Worm (Caenorhabditis elegans) whole organism, L4 larva: ENCODE data around the gene acc-3.

Experiments used
- F10B5.3 ChIP-seq: sonication (generic microtip); optimal IDR thresholded peaks from 2 replicates; lab custom pipeline; 2016; ENCODE audit warnings: mild to moderate bottlenecking, missing genetic modification characterization, missing compliant biosample characterization
- F26F4.8 ChIP-seq: fragments of 200-800 bp; sonication (Bioruptor generic); conservative IDR thresholded peaks from 2 replicates; pipeline ENCODE4 v1.3.6; 2022; ENCODE audit warnings: missing genetic modification characterization, missing compliant biosample characterization
- F37D6.2 ChIP-seq: sonication (generic microtip); optimal IDR thresholded peaks from 2 replicates; lab custom pipeline; 2016; ENCODE audit warnings: mild to moderate bottlenecking, missing genetic modification characterization, missing compliant biosample characterization
- F44E2.7 ChIP-seq: fragments of 200-800 bp; sonication (Bioruptor generic); IDR thresholded peaks from 2 replicates; pipeline ENCODE4 v2.1.2; 2022; ENCODE audit warnings: missing genetic modification characterization, missing compliant biosample characterization
- T20F7.1 ChIP-seq: fragments of 200-800 bp; sonication (Bioruptor generic); optimal IDR thresholded peaks from 2 replicates; lab custom pipeline; 2018; ENCODE audit warnings: mild to moderate bottlenecking, missing genetic modification characterization, missing compliant biosample characterization
- T26A8.4 ChIP-seq: fragments of 200-800 bp; sonication (Bioruptor generic); IDR thresholded peaks from 2 replicates; pipeline ENCODE4 v1.3.6; 2022; ENCODE audit warnings: missing genetic modification characterization, missing compliant biosample characterization
- Y105C5A.15 ChIP-seq: fragments of 200-800 bp; sonication (Bioruptor generic); IDR thresholded peaks from 2 replicates; pipeline ENCODE4 v1.3.6; 2022; ENCODE audit warnings: missing genetic modification characterization, missing compliant biosample characterization
- Y48G9A.11 ChIP-seq: fragments of 200-800 bp; sonication (Bioruptor generic); IDR thresholded peaks from 2 replicates; pipeline ENCODE4 v1.3.6; 2022; ENCODE audit warnings: missing genetic modification reagents, missing genetic modification characterization, missing compliant biosample characterization
- aha-1 ChIP-seq: fragments of 150-350 bp; peaks from one replicate; lab custom pipeline; 2014; ENCODE audit warnings: missing biosample characterization, missing genetic modification characterization
- ama-1 ChIP-seq: fragments of 150-350 bp; optimal IDR thresholded peaks from 2 replicates; lab custom pipeline; 2014; ENCODE audit warnings: inconsistent platforms, mixed read lengths
- ceh-28 ChIP-seq: fragments of 150-350 bp; optimal IDR thresholded peaks from 2 replicates; lab custom pipeline; 2014; ENCODE audit warnings: missing biosample characterization, missing genetic modification reagents, missing genetic modification characterization
- ceh-62 ChIP-seq: sonication (generic microtip); optimal IDR thresholded peaks from 2 replicates; lab custom pipeline; 2017; ENCODE audit warnings: missing biosample characterization, missing genetic modification characterization
- ces-1 ChIP-seq: fragments of 150-350 bp; sonication (generic microtip); optimal IDR thresholded peaks from 4 replicates; lab custom pipeline; 2014; ENCODE audit warnings: missing biosample characterization, missing genetic modification reagents, missing genetic modification characterization
- ctbp-1 ChIP-seq: fragments of 200-800 bp; sonication (Bioruptor generic); IDR thresholded peaks from 2 replicates; pipeline ENCODE4 v1.3.6; 2022; ENCODE audit warnings: missing genetic modification reagents, missing genetic modification characterization, missing compliant biosample characterization
- daf-12 ChIP-seq: fragments of 150-350 bp; optimal IDR thresholded peaks from 2 replicates; lab custom pipeline; 2014; ENCODE audit warnings: missing biosample characterization, missing genetic modification reagents, missing genetic modification characterization
- daf-19 ChIP-seq: fragments of 200-800 bp; sonication (Bioruptor generic); conservative IDR thresholded peaks from 2 replicates; pipeline ENCODE4 v1.3.6; 2022; ENCODE audit warnings: missing genetic modification characterization, missing compliant biosample characterization
- dmd-6 ChIP-seq: fragments of 200-800 bp; sonication (Bioruptor generic); IDR thresholded peaks from 2 replicates; pipeline ENCODE4 v1.3.6; 2022; ENCODE audit warnings: missing genetic modification reagents, missing genetic modification characterization, missing compliant biosample characterization
- dpl-1 ChIP-seq: fragments of 150-350 bp; optimal IDR thresholded peaks from 2 replicates; lab custom pipeline; 2014; ENCODE audit warnings: missing biosample characterization, missing genetic modification reagents, missing genetic modification characterization
- egl-43 ChIP-seq: fragments of 200-800 bp; sonication (Bioruptor generic); IDR thresholded peaks from 2 replicates; pipeline ENCODE4 v1.3.6; 2022; ENCODE audit warnings: missing genetic modification reagents, missing genetic modification characterization, missing compliant biosample characterization
- fkh-10 ChIP-seq: fragments of 150-350 bp; optimal IDR thresholded peaks from 2 replicates; lab custom pipeline; 2014; ENCODE audit warnings: missing biosample characterization, missing genetic modification reagents, missing genetic modification characterization
- fos-1 ChIP-seq: fragments of 150-350 bp; optimal IDR thresholded peaks from 2 replicates; lab custom pipeline; 2014; ENCODE audit warnings: missing biosample characterization, missing genetic modification characterization
- gei-8 ChIP-seq: fragments of 200-800 bp; sonication (Bioruptor generic); optimal IDR thresholded peaks from 2 replicates; lab custom pipeline; 2018; ENCODE audit warnings: mild to moderate bottlenecking, missing genetic modification characterization, missing compliant biosample characterization
- hlh-11 ChIP-seq: fragments of 200-800 bp; sonication (Bioruptor generic); optimal IDR thresholded peaks from 2 replicates; lab custom pipeline; 2018; ENCODE audit warnings: mild to moderate bottlenecking, missing genetic modification characterization, missing compliant biosample characterization
- hmg-1.1 ChIP-seq: fragments of 200-800 bp; sonication (Bioruptor generic); IDR thresholded peaks from 2 replicates; pipeline ENCODE4 v1.3.6; 2022; ENCODE audit warnings: missing genetic modification reagents, missing genetic modification characterization, missing compliant biosample characterization
- lin-39 ChIP-seq: fragments of 150-350 bp; optimal IDR thresholded peaks from 2 replicates; lab custom pipeline; 2014; ENCODE audit warnings: missing biosample characterization, missing genetic modification reagents, missing genetic modification characterization
- lir-3 ChIP-seq: sonication (generic microtip); optimal IDR thresholded peaks from 2 replicates; lab custom pipeline; 2016; ENCODE audit warnings: mild to moderate bottlenecking, missing genetic modification characterization, missing compliant biosample characterization
- lsy-2 ChIP-seq, 2 experiments: fragments of 150-350 bp in 1 of 2; sonication (generic microtip) in 1 of 2; optimal IDR thresholded peaks; 2 replicates each; lab custom pipeline; 2014 to 2017; ENCODE audit warnings: missing biosample characterization in 2 of 2, missing genetic modification characterization in 2 of 2
- mdt-29 ChIP-seq: fragments of 200-800 bp; sonication (Bioruptor generic); IDR thresholded peaks from 2 replicates; pipeline ENCODE4 v1.3.6; 2022; ENCODE audit warnings: missing genetic modification reagents, missing genetic modification characterization, missing compliant biosample characterization
- mxl-3 ChIP-seq: fragments of 200-800 bp; sonication (Bioruptor generic); optimal IDR thresholded peaks from 2 replicates; lab custom pipeline; 2018; ENCODE audit warnings: mild to moderate bottlenecking, missing genetic modification characterization, missing compliant biosample characterization
- nhr-237 ChIP-seq: sonication (generic microtip); optimal IDR thresholded peaks from 2 replicates; lab custom pipeline; 2017; ENCODE audit warnings: missing biosample characterization, missing genetic modification characterization
- nhr-25 ChIP-seq: sonication (generic microtip); optimal IDR thresholded peaks from 2 replicates; lab custom pipeline; 2017; ENCODE audit warnings: missing genetic modification characterization, mild to moderate bottlenecking, missing compliant biosample characterization, antibody characterized with exemption, moderate library complexity, borderline replicate concordance; ENCODE audit not compliant: insufficient read depth
- nhr-28 ChIP-seq: fragments of 150-350 bp; optimal IDR thresholded peaks from 2 replicates; lab custom pipeline; 2014; ENCODE audit warnings: missing biosample characterization, missing genetic modification characterization
- nhr-6 ChIP-seq: fragments of 150-350 bp; optimal IDR thresholded peaks from 2 replicates; lab custom pipeline; 2014; ENCODE audit warnings: missing biosample characterization, missing genetic modification characterization
- nhr-76 ChIP-seq: fragments of 150-350 bp; optimal IDR thresholded peaks from 2 replicates; lab custom pipeline; 2014; ENCODE audit warnings: missing biosample characterization, missing genetic modification characterization
- php-3 ChIP-seq: fragments of 200-800 bp; sonication (Bioruptor generic); IDR thresholded peaks from 2 replicates; pipeline ENCODE4 v1.3.6; 2022; ENCODE audit warnings: missing genetic modification reagents, missing genetic modification characterization, missing compliant biosample characterization
- rbr-2 ChIP-seq: sonication (generic microtip); optimal IDR thresholded peaks from 2 replicates; lab custom pipeline; 2016; ENCODE audit warnings: missing genotype, missing genetic modification characterization, missing compliant biosample characterization
- saeg-2 ChIP-seq: fragments of 200-800 bp; sonication (Bioruptor generic); IDR thresholded peaks from 2 replicates; pipeline ENCODE4 v1.3.6; 2022; ENCODE audit warnings: missing genetic modification reagents, missing genetic modification characterization, missing compliant biosample characterization
- set-16 ChIP-seq: fragments of 200-800 bp; sonication (Bioruptor generic); IDR thresholded peaks from 2 replicates; pipeline ENCODE4 v1.3.6; 2022; ENCODE audit warnings: missing genetic modification reagents, missing genetic modification characterization, missing compliant biosample characterization
- skn-1 ChIP-seq: fragments of 150-350 bp; optimal IDR thresholded peaks from 2 replicates; lab custom pipeline; 2014; ENCODE audit warnings: missing biosample characterization, missing genetic modification characterization
- tag-97 ChIP-seq: fragments of 200-800 bp; sonication (Bioruptor generic); IDR thresholded peaks from 2 replicates; pipeline ENCODE4 v1.3.6; 2022; ENCODE audit warnings: missing genetic modification characterization, missing compliant biosample characterization
- unc-39 ChIP-seq: sonication (generic microtip); optimal IDR thresholded peaks from 2 replicates; lab custom pipeline; 2017; ENCODE audit warnings: missing biosample characterization, missing genetic modification characterization
- unc-62 ChIP-seq, 3 experiments: fragments of 150-350 bp in 1 of 3; sonication (generic microtip); optimal IDR thresholded peaks in 2 of 3; peaks in 1 of 3; 1 replicate in 1 of 3; 2 replicates in 2 of 3; lab custom pipeline; 2014 to 2017; ENCODE audit warnings: missing biosample characterization in 3 of 3, missing genetic modification characterization in 3 of 3, missing genetic modification reagents in 3 of 3, missing genotype in 1 of 3
- zfp-3 ChIP-seq: fragments of 200-800 bp; sonication (Bioruptor generic); conservative IDR thresholded peaks from 2 replicates; pipeline ENCODE4 v1.3.6; 2022; ENCODE audit warnings: missing genetic modification reagents, missing genetic modification characterization, missing compliant biosample characterization
- ztf-11 ChIP-seq: fragments of 150-350 bp; optimal IDR thresholded peaks from 2 replicates; lab custom pipeline; 2014; ENCODE audit warnings: missing biosample characterization, missing genetic modification characterization

Gene acc-3

DNA sequence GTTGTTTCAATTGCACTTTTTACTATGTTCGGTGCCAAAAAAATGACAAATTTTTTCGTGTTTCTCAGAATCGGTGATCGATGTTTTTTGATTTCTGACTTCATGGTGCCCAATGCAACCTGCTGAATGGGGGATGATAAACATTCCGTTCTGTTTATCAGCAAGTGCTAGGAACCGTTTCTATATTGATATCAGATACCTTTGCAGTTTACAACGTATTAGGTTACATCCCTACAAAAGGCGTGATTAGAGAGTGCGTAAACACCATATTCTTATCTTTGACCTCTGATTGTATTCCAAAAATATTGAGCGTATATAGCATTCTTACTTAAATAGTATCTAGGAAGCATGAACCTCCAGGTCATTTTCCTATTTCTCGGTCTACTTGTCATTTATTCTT, 5.5 kb upstream of the acc-3 start, which contains the start of gene aman-1:
TSS of gene aman-1 (plus strand) at position 344 of the 400 bp plus-strand sequence.
- TF ChIP-seq fos-1 (tag; lab: Kevin White, UChicago) (no peak), saeg-2 (GFP tag; lab: Robert Waterston, UW) (no peak), dmd-6 (GFP tag; lab: Robert Waterston, UW) (no peak), daf-12 (tag; lab: Kevin White, UChicago) (no peak), Y105C5A.15 (GFP tag; lab: Robert Waterston, UW) (no peak), hlh-11 (tag; lab: Kevin White, UChicago) (no peak), nhr-28 (no peak), ama-1 (lab: Kevin White, UChicago) (no peak), Y48G9A.11 (GFP tag; lab: Robert Waterston, UW) (no peak), F44E2.7 (GFP tag; lab: Robert Waterston, UW) (no peak)

- TF ChIP-seq F37D6.2 (peak; percentile 3), lsy-2 (tag; optimal IDR thresholded peaks at IDR 0.05; lab: Kevin White, UChicago) (peak in 1 of 2 experiments; percentile 10), fos-1 (tag; lab: Kevin White, UChicago) (no peak), T20F7.1 (no peak), aha-1 (peak; percentile 75), unc-62 (GFP tag; optimal IDR thresholded peaks at IDR 0.05 in 1 of 2; lab: Kevin White, UChicago) (peak in 1 of 2 experiments; percentile 12), unc-62 (tag; optimal IDR thresholded peaks at IDR 0.05; lab: Kevin White, UChicago) (no peak), rbr-2 (tag; lab: Kevin White, UChicago) (peak; percentile 28), egl-43 (peak; percentile 70; the same call in 1 of the 2 replicates), ces-1 (peak; percentile 58), lin-39 (tag; lab: Kevin White, UChicago) (no peak), hmg-1.1 (0 out of 2 replicates have a peak, but pooled peaks have one; percentile 35), ctbp-1 (GFP tag; lab: Robert Waterston, UW) (0 out of 2 replicates have a peak, but pooled peaks have one; percentile 40)
These were observed 6.4 kb downstream of the acc-3 start, which contains the start of gene F55D10.4 for ce11 chrX:4720603-4721529. F55D10.4 (minus strand) TSS chrX:4720653.

- TF ChIP-seq zfp-3 (GFP tag; lab: Robert Waterston, UW) (no peak), tag-97 (no peak), ctbp-1 (GFP tag; lab: Robert Waterston, UW) (0 out of 2 replicates have a peak, but pooled peaks have one; percentile 34), hlh-11 (tag; lab: Kevin White, UChicago) (no peak), aha-1 (peak; percentile 77), fkh-10 (GFP tag; lab: Kevin White, UChicago) (peak; percentile 62)
These were observed 9.2 kb downstream of the acc-3 start for ce11 chrX:4718114-4718513.

DNA sequence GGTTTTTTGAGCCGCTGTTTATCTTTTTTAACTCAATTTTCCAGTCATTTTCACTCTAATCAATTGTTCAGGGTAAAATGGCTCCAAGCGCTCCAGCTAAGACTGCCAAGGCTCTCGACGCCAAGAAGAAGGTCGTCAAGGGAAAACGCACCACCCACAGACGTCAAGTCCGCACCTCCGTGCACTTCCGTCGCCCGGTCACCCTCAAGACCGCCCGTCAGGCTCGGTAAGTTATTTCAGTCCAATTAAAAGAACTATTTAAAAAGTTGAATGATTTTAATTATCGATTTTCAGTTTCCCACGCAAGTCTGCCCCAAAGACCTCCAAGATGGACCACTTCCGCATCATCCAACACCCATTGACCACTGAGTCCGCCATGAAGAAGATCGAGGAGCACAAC, 12.2 kb downstream of the acc-3 start, which contains the start of gene rpl-25.1:
TSS of gene rpl-25.1 (plus strand) at position 72 of the 400 bp plus-strand sequence.
- TF ChIP-seq daf-19 (GFP tag; lab: Robert Waterston, UW) (no peak), mdt-29 (GFP tag; lab: Robert Waterston, UW) (no peak), T26A8.4 (GFP tag; lab: Robert Waterston, UW) (no peak), mxl-3 (GFP tag; lab: Kevin White, UChicago) (no peak), saeg-2 (GFP tag; lab: Robert Waterston, UW) (no peak), ceh-28 (tag; lab: Kevin White, UChicago) (no peak), lir-3 (no peak), tag-97 (no peak), rbr-2 (tag; lab: Kevin White, UChicago) (no peak), dpl-1 (GFP tag; lab: Kevin White, UChicago) (no peak), gei-8 (GFP tag; lab: Kevin White, UChicago) (no peak), nhr-76 (tag; lab: Kevin White, UChicago) (no peak), F26F4.8 (GFP tag; lab: Robert Waterston, UW) (no peak), ztf-11 (tag; lab: Kevin White, UChicago) (no peak), T20F7.1 (no peak), nhr-6 (tag; lab: Kevin White, UChicago) (no peak), skn-1 (tag; lab: Kevin White, UChicago) (no peak), php-3 (0 out of 2 replicates have a peak, but pooled peaks have one; percentile 26), ceh-62 (no peak), F10B5.3 (tag; lab: Kevin White, UChicago) (no peak), set-16 (peak; percentile 64), unc-39 (tag; lab: Kevin White, UChicago) (no peak), nhr-25 (tag; lab: Kevin White, UChicago) (no peak), nhr-237 (no peak)
